Fruit fly (Drosophila melanogaster): Measurements from ENCODE around the gene robo2.

Gene robo2

DNA sequence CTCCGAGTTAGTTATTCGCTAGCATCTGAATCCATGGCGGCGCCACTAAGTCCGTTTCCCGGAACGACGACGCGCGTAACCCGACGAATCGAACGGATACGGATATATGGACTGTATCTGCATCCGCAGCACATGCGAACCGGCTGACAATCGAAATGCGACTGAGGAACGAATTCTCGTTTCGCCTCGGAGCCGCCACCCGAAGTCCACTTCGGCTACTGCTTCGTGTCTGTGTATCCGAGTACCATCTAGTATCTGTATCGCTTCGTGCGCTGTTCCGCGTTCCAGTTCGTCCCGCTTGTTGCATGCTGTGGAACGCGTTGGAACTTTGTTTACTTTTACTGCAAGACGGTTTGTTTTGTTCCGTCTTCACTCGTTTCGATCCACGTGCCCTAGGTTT lies at the start of gene robo2 (continued):
- TF ChIP-seq CG15011 (GFP tag; optimal IDR thresholded peaks at IDR 0.05) (no peak), so (GFP tag; IDR thresholded peaks at IDR 0.05) (peak; percentile 56; the same call in 2 of the 3 replicates), CG1024 (GFP tag; IDR thresholded peaks at IDR 0.05) (peak; percentile 7; the same call in 1 of the 2 replicates), Blimp-1 (GFP tag; optimal IDR thresholded peaks at IDR 0.05) (peak; percentile 21), C15 (GFP tag; IDR thresholded peaks at IDR 0.05) (no peak), CG6689 (GFP tag; IDR thresholded peaks at IDR 0.05) (no peak), org-1 (GFP tag; optimal IDR thresholded peaks at IDR 0.05) (peak; percentile 25), HmgD (GFP tag; optimal IDR thresholded peaks at IDR 0.05) (peak; percentile 78), sob (GFP tag; IDR thresholded peaks at IDR 0.05) (peak; percentile 56; the same call in 1 of the 2 replicates), CG16813 (GFP tag; IDR thresholded peaks at IDR 0.05; ENCODE audit: partially characterized antibody) (peak; percentile 39; the same call in 1 of the 3 replicates), BtbVII (GFP tag; optimal IDR thresholded peaks at IDR 0.05) (peak; percentile 70), CG15601 (tag; optimal IDR thresholded peaks at IDR 0.05) (peak; percentile 43), gce (GFP tag; IDR thresholded peaks at IDR 0.05) (peak; percentile 62; the same call in 1 of the 3 replicates), CG4424 (GFP tag; optimal IDR thresholded peaks at IDR 0.05) (peak; percentile 6), CG12104 (GFP tag; optimal IDR thresholded peaks at IDR 0.05) (no peak), CG12769 (tag; optimal IDR thresholded peaks at IDR 0.05) (peak; percentile 92), CG6175 (GFP tag; IDR thresholded peaks at IDR 0.05) (peak; percentile 99), sima (GFP tag; optimal IDR thresholded peaks at IDR 0.05) (no peak), HLH4C (GFP tag; IDR thresholded peaks at IDR 0.05; ENCODE audit: partially characterized antibody) (peak; percentile 47; the same call in 2 of the 3 replicates), CG10274 (GFP tag; optimal IDR thresholded peaks at IDR 0.05) (no peak), CG10147 (GFP tag; optimal IDR thresholded peaks at IDR 0.05) (peak; percentile 40), Hmr (GFP tag; optimal IDR thresholded peaks at IDR 0.05) (peak; percentile 67), CG14965 (GFP tag; optimal IDR thresholded peaks at IDR 0.05; ENCODE audit: borderline replicate concordance) (no peak), CG18476 (GFP tag; optimal IDR thresholded peaks at IDR 0.05) (no peak), exex (tag; optimal IDR thresholded peaks at IDR 0.05) (no peak), CG7963 (GFP tag; IDR thresholded peaks at IDR 0.05; ENCODE audit: partially characterized antibody) (peak; percentile 45; the same call in 1 of the 3 replicates), Rfx (GFP tag; IDR thresholded peaks at IDR 0.05) (peak; percentile 58), Dad (GFP tag; optimal IDR thresholded peaks at IDR 0.05) (peak; percentile 7), CG3407 (GFP tag; optimal IDR thresholded peaks at IDR 0.05) (peak; percentile 53), Chrac-16 (GFP tag; optimal IDR thresholded peaks at IDR 0.05) (no peak), Sox102F (GFP tag; optimal IDR thresholded peaks at IDR 0.05) (no peak), lbe (GFP tag; optimal IDR thresholded peaks at IDR 0.05) (no peak), CG11456 (GFP tag; IDR thresholded peaks at IDR 0.05) (peak; percentile 53; the same call in 1 of the 3 replicates), CG14710 (tag; optimal IDR thresholded peaks at IDR 0.05) (no peak), CG1602 (GFP tag; optimal IDR thresholded peaks at IDR 0.05) (no peak), slou (GFP tag; optimal IDR thresholded peaks at IDR 0.05) (no peak), luna (GFP tag; optimal IDR thresholded peaks at IDR 0.05) (no peak), pros (GFP tag; optimal IDR thresholded peaks at IDR 0.05) (peak; percentile 80), Dbx (GFP tag; IDR thresholded peaks at IDR 0.05) (peak; percentile 63; the same call in 2 of the 3 replicates), CG4404 (GFP tag; IDR thresholded peaks at IDR 0.05) (no peak), Atf6 (GFP tag; IDR thresholded peaks at IDR 0.05) (peak; percentile 77), CG12299 (tag; optimal IDR thresholded peaks at IDR 0.05) (no peak), CG2875 (GFP tag; optimal IDR thresholded peaks at IDR 0.05) (peak; percentile 68), gsb-n (tag; optimal IDR thresholded peaks at IDR 0.05) (peak; percentile 74), CG4617 (GFP tag; optimal IDR thresholded peaks at IDR 0.05; ENCODE audit: borderline replicate concordance) (no peak), Bteb2 (GFP tag; optimal IDR thresholded peaks at IDR 0.05) (peak; percentile 12), CG16863 (GFP tag; optimal IDR thresholded peaks at IDR 0.05) (peak; percentile 47), Doc2 (GFP tag; IDR thresholded peaks at IDR 0.05) (no peak), CG10366 (GFP tag; IDR thresholded peaks at IDR 0.05) (no peak), dan (GFP tag; IDR thresholded peaks at IDR 0.05) (no peak), Ada2b (GFP tag; IDR thresholded peaks at IDR 0.05) (no peak)
